Worm (Caenorhabditis elegans): ENCODE measurements around the gene faah-5.

faah-5 gene

DNA sequence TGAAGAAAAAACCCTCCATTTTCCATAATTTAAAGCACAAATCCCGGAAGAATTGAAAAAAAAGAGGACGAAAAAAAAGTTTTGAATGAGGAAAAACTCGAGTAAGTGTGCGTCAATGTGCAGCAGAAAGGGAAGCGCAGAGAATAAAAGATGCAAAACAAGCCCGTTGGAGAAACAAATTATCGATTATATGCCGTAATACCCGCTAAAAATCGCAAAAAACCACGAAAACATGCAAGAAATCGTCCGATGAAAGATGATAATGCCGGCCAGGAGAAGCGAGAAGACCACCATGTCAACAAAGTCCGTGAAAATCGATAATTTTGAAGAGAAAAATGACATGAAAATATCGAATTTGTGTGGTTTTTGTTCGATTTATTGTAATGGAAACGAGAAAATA lies 44.2 kb downstream of the faah-5 start:
- TF ChIP-seq lin-13 (GFP tag; optimal IDR thresholded peaks at IDR 0.05) (no peak), sem-4 (tag; optimal IDR thresholded peaks at IDR 0.05) (no peak), nhr-23 (tag; optimal IDR thresholded peaks at IDR 0.05) (no peak), nhr-129 (tag; optimal IDR thresholded peaks at IDR 0.05) (no peak), ceh-16 (tag; optimal IDR thresholded peaks at IDR 0.05) (no peak), sma-9 (GFP tag; optimal IDR thresholded peaks at IDR 0.05) (no peak), sma-9 (tag; optimal IDR thresholded peaks at IDR 0.05) (no peak)

- TF ChIP-seq nhr-129 (tag; optimal IDR thresholded peaks at IDR 0.05) (no peak), mbf-1 (tag; optimal IDR thresholded peaks at IDR 0.05) (no peak), nhr-21 (tag; optimal IDR thresholded peaks at IDR 0.05) (no peak), nhr-10 (tag; optimal IDR thresholded peaks at IDR 0.05) (no peak), ZK546.5 (tag; optimal IDR thresholded peaks at IDR 0.05) (no peak)
Observed at ce11 chrIII:11846365-11846764, 44.9 kb downstream of the faah-5 start, which contains the start of gene ntl-3. Gene ntl-3, minus strand, starts transcription at chrIII:11846465.

ce11 chrIII:11843007-11843406 lies 48.2 kb downstream of the faah-5 start:
- TF ChIP-seq elt-3 (tag; optimal IDR thresholded peaks at IDR 0.05) (no peak), ceh-82 (tag; optimal IDR thresholded peaks at IDR 0.05) (no peak), sma-9 (GFP tag; optimal IDR thresholded peaks at IDR 0.05) (no peak), sma-9 (tag; optimal IDR thresholded peaks at IDR 0.05) (no peak), nhr-25 (tag; optimal IDR thresholded peaks at IDR 0.05) (no peak), R02D3.7 (tag; optimal IDR thresholded peaks at IDR 0.05) (no peak), ztf-4 (tag; optimal IDR thresholded peaks at IDR 0.05) (no peak), F13H6.1 (tag; optimal IDR thresholded peaks at IDR 0.05) (no peak), nhr-6 (tag; optimal IDR thresholded peaks at IDR 0.05) (no peak), mbf-1 (tag; optimal IDR thresholded peaks at IDR 0.05) (no peak), nhr-129 (tag; optimal IDR thresholded peaks at IDR 0.05) (no peak), mab-5 (tag; optimal IDR thresholded peaks at IDR 0.05) (no peak), unc-55 (GFP tag; optimal IDR thresholded peaks at IDR 0.05) (no peak), nhr-12 (tag; optimal IDR thresholded peaks at IDR 0.05) (no peak), fos-1 (tag; optimal IDR thresholded peaks at IDR 0.05) (no peak), crh-2 (tag; optimal IDR thresholded peaks at IDR 0.05) (no peak)

DNA sequence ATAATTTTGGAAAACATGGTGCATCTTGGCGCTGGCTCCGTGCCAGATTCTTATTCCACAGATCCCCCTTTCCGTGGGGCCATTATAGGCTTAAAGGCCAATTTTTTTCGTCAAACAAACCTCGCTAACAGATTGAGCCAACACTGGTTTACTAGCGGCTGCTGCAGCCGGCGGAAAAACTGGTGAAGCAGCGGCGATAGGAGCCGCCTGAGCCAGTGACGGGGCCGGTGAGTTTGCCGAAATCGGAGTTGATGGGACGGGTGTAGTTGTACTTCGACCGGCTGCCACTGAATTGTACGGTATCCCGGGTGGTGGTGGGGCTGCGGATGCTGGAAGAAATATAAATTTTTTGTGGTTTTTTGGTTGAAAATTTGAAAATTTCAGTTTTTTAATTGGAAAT lies 49.5 kb downstream of the faah-5 start:
- TF ChIP-seq dmd-4 (tag; optimal IDR thresholded peaks at IDR 0.05) (no peak), lin-13 (GFP tag; optimal IDR thresholded peaks at IDR 0.05) (no peak), R02D3.7 (tag; optimal IDR thresholded peaks at IDR 0.05) (no peak), C34F6.9 (tag; optimal IDR thresholded peaks at IDR 0.05) (no peak), ztf-11 (tag; optimal IDR thresholded peaks at IDR 0.05) (no peak), sma-3 (GFP tag; optimal IDR thresholded peaks at IDR 0.05) (no peak), nhr-77 (tag; optimal IDR thresholded peaks at IDR 0.05) (no peak), gmeb-1 (tag; optimal IDR thresholded peaks at IDR 0.05) (no peak), unc-55 (GFP tag; optimal IDR thresholded peaks at IDR 0.05) (no peak), mab-5 (tag; optimal IDR thresholded peaks at IDR 0.05) (no peak), egl-27 (tag; optimal IDR thresholded peaks at IDR 0.05) (no peak), peb-1 (tag; optimal IDR thresholded peaks at IDR 0.05) (no peak)

DNA sequence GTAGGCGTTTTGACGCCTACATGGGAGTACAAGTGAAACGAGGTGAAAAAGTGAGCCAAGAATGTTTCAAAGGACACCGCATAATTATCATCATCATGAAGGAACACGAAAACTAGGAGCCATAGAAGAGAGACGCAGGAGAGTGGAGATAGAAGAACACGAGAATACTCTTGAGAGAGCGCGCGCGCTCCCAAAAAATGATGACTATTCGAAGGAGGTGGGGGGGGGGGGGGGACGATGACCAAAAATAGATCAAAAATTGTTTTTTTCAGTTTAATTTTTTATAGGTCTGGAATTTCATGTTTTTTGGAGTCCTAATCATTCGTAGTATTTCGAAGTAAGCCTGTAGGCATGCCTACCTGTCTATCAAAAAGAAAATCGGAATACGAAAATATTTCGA lies 54.5 kb downstream of the faah-5 start:
- TF ChIP-seq unc-55 (GFP tag; optimal IDR thresholded peaks at IDR 0.05) (peak; percentile 27), nhr-6 (tag; optimal IDR thresholded peaks at IDR 0.05) (no peak), fos-1 (tag; optimal IDR thresholded peaks at IDR 0.05) (no peak), egl-27 (tag; optimal IDR thresholded peaks at IDR 0.05) (no peak), skn-1 (tag; optimal IDR thresholded peaks at IDR 0.05) (peak; percentile 61)

All from whole organism, L2 larva.